Fruit fly (Drosophila melanogaster) whole organism, embryonic: ENCODE results near the gene CG16813.

Experiments used
- Awh ChIP-seq: fragments of 200-800 bp; sonication (Bioruptor generic); IDR thresholded peaks from 2 replicates; pipeline ENCODE4, ENCODE4 v1.3.6; 2022; ENCODE audit warnings: missing biosample characterization, missing genetic modification characterization
- CG12299 ChIP-seq: fragments of 200-800 bp; sonication (Bioruptor generic); optimal IDR thresholded peaks from 2 replicates; lab custom pipeline; 2018; ENCODE audit warnings: missing biosample characterization, mild to moderate bottlenecking, missing genetic modification characterization
- CG14014 ChIP-seq: fragments of 200-800 bp; sonication (Bioruptor generic); IDR thresholded peaks from 2 replicates; pipeline ENCODE4 v1.3.6; 2022; ENCODE audit warnings: missing biosample characterization, missing genetic modification characterization
- CG1602 ChIP-seq: fragments of 200-800 bp; sonication (Bioruptor generic); optimal IDR thresholded peaks from 3 replicates; lab custom pipeline; 2016; ENCODE audit warnings: missing biosample characterization, missing genetic modification characterization
- CG16779 ChIP-seq: fragments of 200-800 bp; sonication (Bioruptor generic); IDR thresholded peaks from 2 replicates; pipeline ENCODE4 v1.3.6; 2022; ENCODE audit warnings: missing biosample characterization, missing genetic modification characterization
- CG18011 ChIP-seq: fragments of 200-800 bp; sonication (Bioruptor generic); optimal IDR thresholded peaks from 2 replicates; lab custom pipeline; 2017; ENCODE audit warnings: missing biosample characterization, missing genetic modification characterization, mild to moderate bottlenecking, moderate library complexity, missing genotype
- CG2120 ChIP-seq: fragments of 200-800 bp; sonication (Bioruptor generic); optimal IDR thresholded peaks from 3 replicates; lab custom pipeline; 2016; ENCODE audit warnings: missing biosample characterization, missing genetic modification characterization
- CG2678 ChIP-seq: fragments of 200-800 bp; sonication (Bioruptor generic); optimal IDR thresholded peaks from 3 replicates; lab custom pipeline; 2019; ENCODE audit warnings: missing biosample characterization, mild to moderate bottlenecking, missing genetic modification characterization, moderate library complexity
- CG30403 ChIP-seq: fragments of 200-800 bp; sonication (Bioruptor generic); optimal IDR thresholded peaks from 3 replicates; lab custom pipeline; 2016; ENCODE audit warnings: missing biosample characterization, missing genetic modification characterization
- CG33213 ChIP-seq: fragments of 200-800 bp; sonication (Bioruptor generic); optimal IDR thresholded peaks from 3 replicates; lab custom pipeline; 2016; ENCODE audit warnings: missing biosample characterization, missing genetic modification characterization
- CG4617 ChIP-seq: fragments of 200-800 bp; sonication (Bioruptor generic); optimal IDR thresholded peaks from 3 replicates; lab custom pipeline; 2016; ENCODE audit warnings: missing biosample characterization, missing genetic modification characterization, borderline replicate concordance
- CG4707 ChIP-seq: fragments of 200-800 bp; sonication (Bioruptor generic); optimal IDR thresholded peaks from 2 replicates; lab custom pipeline; 2018; ENCODE audit warnings: missing biosample characterization, mild to moderate bottlenecking, missing genetic modification characterization, moderate library complexity
- CG4854 ChIP-seq: fragments of 200-800 bp; sonication (Bioruptor generic); optimal IDR thresholded peaks from 2 replicates; lab custom pipeline; 2016; ENCODE audit warnings: missing biosample characterization, missing genetic modification characterization, inconsistent platforms
- CG6689 ChIP-seq: fragments of 200-800 bp; sonication (Bioruptor generic); IDR thresholded peaks from 2 replicates; pipeline ENCODE4 v1.3.6; 2022; ENCODE audit warnings: missing biosample characterization, missing genetic modification characterization
- CG8924 ChIP-seq: fragments of 200-800 bp; optimal IDR thresholded peaks from 3 replicates; lab custom pipeline; 2019; ENCODE audit warnings: missing biosample characterization, mild to moderate bottlenecking, missing genetic modification characterization, moderate library complexity
- CG9437 ChIP-seq: fragments of 200-800 bp; sonication (Bioruptor generic); optimal IDR thresholded peaks from 2 replicates; lab custom pipeline; 2018; ENCODE audit warnings: missing biosample characterization, mild to moderate bottlenecking, missing genetic modification characterization
- D19A ChIP-seq: fragments of 200-800 bp; optimal IDR thresholded peaks from 3 replicates; lab custom pipeline; 2019; ENCODE audit warnings: missing biosample characterization, mild to moderate bottlenecking, missing genetic modification characterization, moderate library complexity
- Dbx ChIP-seq: fragments of 200-800 bp; sonication (Bioruptor generic); IDR thresholded peaks from 3 replicates; pipeline ENCODE4 v1.3.6; 2022; ENCODE audit warnings: missing biosample characterization, missing genetic modification characterization
- Doc2 ChIP-seq: fragments of 200-800 bp; sonication (Bioruptor generic); IDR thresholded peaks from 2 replicates; pipeline ENCODE4 v1.3.6; 2022; ENCODE audit warnings: missing biosample characterization, missing genetic modification characterization
- Elba2 ChIP-seq: fragments of 200-800 bp; sonication (Bioruptor generic); optimal IDR thresholded peaks from 3 replicates; lab custom pipeline; 2016; ENCODE audit warnings: missing biosample characterization, missing genetic modification characterization
- Ets65A ChIP-seq: fragments of 200-800 bp; sonication (Bioruptor generic); peaks from one replicate; lab custom pipeline; 2016; ENCODE audit warnings: missing biosample characterization, missing genetic modification characterization
- Gug ChIP-seq: fragments of 200-800 bp; sonication (Bioruptor generic); IDR thresholded peaks from 4 replicates; pipeline ENCODE4 v1.3.6; 2022; ENCODE audit warnings: missing biosample characterization, missing genetic modification characterization
- H2.0 ChIP-seq: fragments of 200-800 bp; sonication (Bioruptor generic); IDR thresholded peaks from 2 replicates; pipeline ENCODE4 v1.3.6; 2022; ENCODE audit warnings: missing biosample characterization, missing genetic modification characterization
- Hmr ChIP-seq: fragments of 200-800 bp; sonication (Bioruptor generic); optimal IDR thresholded peaks from 3 replicates; lab custom pipeline; 2017; ENCODE audit warnings: mild to moderate bottlenecking, missing biosample characterization, missing genetic modification reagents, missing genetic modification characterization
- MBD-R2 ChIP-seq: fragments of 200-800 bp; sonication (Bioruptor generic); IDR thresholded peaks from 2 replicates; pipeline ENCODE4 v1.3.6; 2022; ENCODE audit warnings: missing biosample characterization, missing genetic modification characterization
- MESR4 ChIP-seq: fragments of 200-800 bp; sonication (Bioruptor generic); optimal IDR thresholded peaks from 2 replicates; lab custom pipeline; 2018; ENCODE audit warnings: missing biosample characterization, mild to moderate bottlenecking, missing genetic modification characterization, moderate library complexity
- Med ChIP-seq: fragments of 200-800 bp; sonication (Bioruptor generic); peaks from one replicate; lab custom pipeline; 2016; ENCODE audit warnings: missing biosample characterization, missing genetic modification characterization, mild to moderate bottlenecking, inconsistent platforms, moderate library complexity
- Poxn ChIP-seq: fragments of 200-800 bp; sonication (Bioruptor generic); IDR thresholded peaks from 2 replicates; pipeline ENCODE4 v1.3.6; 2022; ENCODE audit warnings: missing biosample characterization, missing genetic modification characterization
- YL-1 ChIP-seq: fragments of 200-800 bp; sonication (Bioruptor generic); optimal IDR thresholded peaks from 3 replicates; lab custom pipeline; 2017; ENCODE audit warnings: missing biosample characterization, mild to moderate bottlenecking, missing genetic modification characterization
- amos ChIP-seq: fragments of 200-800 bp; sonication (Bioruptor generic); IDR thresholded peaks from 2 replicates; pipeline ENCODE4 v1.3.6; 2022; ENCODE audit warnings: missing biosample characterization, missing genetic modification characterization; ENCODE audit not compliant: partially characterized antibody
- bsh ChIP-seq, 2 experiments: fragments of 200-800 bp; sonication (Bioruptor generic); optimal IDR thresholded peaks; 2 replicates each; lab custom pipeline; 2017 to 2018; ENCODE audit warnings: mild to moderate bottlenecking in 2 of 2, missing biosample characterization in 2 of 2, missing genetic modification characterization in 2 of 2, moderate library complexity in 1 of 2
- btn ChIP-seq: fragments of 200-800 bp; sonication (Bioruptor generic); optimal IDR thresholded peaks from 2 replicates; lab custom pipeline; 2016; ENCODE audit warnings: missing biosample characterization, missing genetic modification characterization
- dysf ChIP-seq: fragments of 200-800 bp; sonication (Bioruptor generic); IDR thresholded peaks from 3 replicates; pipeline ENCODE4 v1.3.6; 2022; ENCODE audit warnings: missing biosample characterization, missing genetic modification characterization
- ewg ChIP-seq: fragments of 200-800 bp; sonication (Bioruptor generic); optimal IDR thresholded peaks from 3 replicates; lab custom pipeline; 2017; ENCODE audit warnings: mild to moderate bottlenecking, missing biosample characterization, missing genetic modification reagents, missing genetic modification characterization
- fd102C ChIP-seq: fragments of 200-800 bp; sonication (Bioruptor generic); optimal IDR thresholded peaks from 2 replicates; lab custom pipeline; 2018; ENCODE audit warnings: missing biosample characterization, mild to moderate bottlenecking, missing genetic modification characterization, moderate library complexity
- fu2 ChIP-seq: fragments of 200-800 bp; sonication (Bioruptor generic); optimal IDR thresholded peaks from 2 replicates; lab custom pipeline; 2016; ENCODE audit warnings: missing biosample characterization, missing genetic modification characterization
- kni ChIP-seq: fragments of 200-800 bp; sonication (Bioruptor generic); optimal IDR thresholded peaks from 3 replicates; lab custom pipeline; 2017; ENCODE audit warnings: mild to moderate bottlenecking, missing biosample characterization, missing genetic modification reagents, missing genetic modification characterization
- mld ChIP-seq: fragments of 200-800 bp; sonication (Bioruptor generic); IDR thresholded peaks from 3 replicates; pipeline ENCODE4 v1.3.6; 2022; ENCODE audit warnings: missing biosample characterization, missing genetic modification characterization; ENCODE audit not compliant: partially characterized antibody
- nerfin-2 ChIP-seq: fragments of 200-800 bp; sonication (Bioruptor generic); IDR thresholded peaks from 2 replicates; pipeline ENCODE4 v1.3.6; 2022; ENCODE audit warnings: missing biosample characterization, missing genetic modification characterization; ENCODE audit not compliant: partially characterized antibody
- odd ChIP-seq: fragments of 200-800 bp; sonication (Bioruptor generic); optimal IDR thresholded peaks from 2 replicates; lab custom pipeline; 2017; ENCODE audit warnings: missing biosample characterization, mild to moderate bottlenecking, missing genetic modification characterization
- pan ChIP-seq, 4 experiments: fragments of >200 bp in 3 of 4; fragments of 200-800 bp in 1 of 4; sonication (Bioruptor generic) in 1 of 4; optimal IDR thresholded peaks in 3 of 4; IDR thresholded peaks in 1 of 4; 2 replicates each; pipeline versions ENCODE4 v1.3.6 to Lab custom; 2017 to 2022; ENCODE audit warnings: missing biosample characterization in 2 of 4, missing genetic modification characterization in 2 of 4, mixed read lengths in 1 of 4
- run ChIP-seq: fragments of 200-800 bp; sonication (Bioruptor generic); optimal IDR thresholded peaks from 3 replicates; lab custom pipeline; 2018; ENCODE audit warnings: missing biosample characterization, mild to moderate bottlenecking, missing genetic modification characterization
- schlank ChIP-seq: fragments of 200-800 bp; sonication (Bioruptor generic); optimal IDR thresholded peaks from 2 replicates; lab custom pipeline; 2018; ENCODE audit warnings: missing biosample characterization, mild to moderate bottlenecking, missing genetic modification characterization
- tll ChIP-seq, 2 experiments: fragments of 200-800 bp in 1 of 2; fragments of >200 bp in 1 of 2; sonication (Bioruptor generic) in 1 of 2; optimal IDR thresholded peaks; 2 replicates each; lab custom pipeline; 2017 to 2019; ENCODE audit warnings: missing biosample characterization in 2 of 2, missing genetic modification characterization in 2 of 2, mild to moderate bottlenecking in 1 of 2, moderate library complexity in 1 of 2
- trem ChIP-seq: fragments of 200-800 bp; optimal IDR thresholded peaks from 3 replicates; lab custom pipeline; 2019; ENCODE audit warnings: missing biosample characterization, mild to moderate bottlenecking, missing genetic modification characterization, moderate library complexity
- vnd ChIP-seq: fragments of 200-800 bp; sonication (Bioruptor generic); IDR thresholded peaks from 3 replicates; pipeline ENCODE4 v1.3.6; 2022; ENCODE audit warnings: missing biosample characterization, missing genetic modification characterization; ENCODE audit not compliant: partially characterized antibody

CG16813 gene

dm6 chr2L:13191894-13192293, 35.4 kb upstream of the CG16813 start, which contains the start of the genes CG16974 and Edem2 (continued):
- TF ChIP-seq kni, result no peak
- no peak for TF ChIP-seq Hmr (GFP tag; lab: Kevin White, UChicago)
- peak; percentile 80 for TF ChIP-seq CG2120
- no peak for TF ChIP-seq D19A (tag; lab: Kevin White, UChicago)
- TF ChIP-seq, all 482 proteins: peak for 217

- TF ChIP-seq Med (peak; percentile 65), CG8924 (tag; lab: Kevin White, UChicago) (no peak), nerfin-2 (no peak), Dbx (GFP tag; lab: Robert Waterston, UW) (0 out of 3 replicates have a peak, but pooled peaks have one; percentile 13), Ets65A (GFP tag; lab: Kevin White, UChicago) (peak; percentile 93)
These were observed 31.5 kb upstream of the CG16813 start for dm6 chr2L:13195822-13196221.

DNA sequence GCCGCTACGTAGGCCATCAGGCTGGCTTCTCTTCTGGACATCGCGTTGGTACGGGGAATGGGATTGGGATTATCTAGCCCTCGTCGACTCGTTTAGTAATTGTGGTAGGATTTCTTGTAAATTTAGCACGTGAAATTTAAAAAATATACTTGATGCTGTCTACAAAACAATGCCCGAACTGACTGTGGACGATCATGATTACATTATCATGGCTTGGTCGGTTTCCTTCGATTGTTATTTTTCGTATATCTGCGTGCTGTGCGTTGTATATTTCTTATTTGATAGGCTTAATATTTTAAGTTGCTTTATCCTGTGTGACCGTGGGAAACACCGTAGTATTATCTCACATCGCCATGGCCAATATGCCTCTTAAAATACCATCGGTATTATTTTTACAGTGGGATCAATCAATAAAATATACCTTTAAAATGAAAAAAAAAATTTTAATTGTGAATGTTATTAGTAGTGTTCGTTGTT, 24.3 kb upstream of the CG16813 start, which contains the start of gene CG16972:
Gene CG16972 (minus strand): TSS at position 336 of the 477 bp plus-strand sequence.
- TF ChIP-seq Doc2 (GFP tag; lab: Robert Waterston, UW) (no peak), bsh (GFP tag; optimal IDR thresholded peaks at IDR 0.05; lab: Kevin White, UChicago) (no peak), Gug (GFP tag; lab: Robert Waterston, UW) (no peak), odd (no peak), trem (tag; lab: Kevin White, UChicago) (peak; percentile 43), MBD-R2 (GFP tag; lab: Robert Waterston, UW) (peak; percentile 44), CG4707 (GFP tag; lab: Kevin White, UChicago) (peak; percentile 89), CG12299 (tag; lab: Kevin White, UChicago) (peak; percentile 40), D19A (tag; lab: Kevin White, UChicago) (no peak), CG18011 (GFP tag; lab: Kevin White, UChicago) (no peak), Awh (GFP tag; lab: Robert Waterston, UW) (0 out of 2 replicates have a peak, but pooled peaks have one; percentile 9), run (tag; lab: Kevin White, UChicago) (no peak), mld (0 out of 3 replicates have a peak, but pooled peaks have one; percentile 29), CG4617 (GFP tag; lab: Kevin White, UChicago) (peak; percentile 71), fd102C (no peak), CG9437 (GFP tag; lab: Kevin White, UChicago) (peak; percentile 29), CG6689 (GFP tag; lab: Robert Waterston, UW) (0 out of 2 replicates have a peak, but pooled peaks have one; percentile 12), vnd (GFP tag; lab: Robert Waterston, UW) (no peak), dysf (peak; percentile 40; the same call in 1 of the 3 replicates), MESR4 (peak; percentile 64), CG14014 (0 out of 2 replicates have a peak, but pooled peaks have one; percentile 13), CG33213 (GFP tag; lab: Kevin White, UChicago) (no peak), Elba2 (peak; percentile 30), CG30403 (peak; percentile 50), CG4854 (GFP tag; lab: Kevin White, UChicago) (no peak), schlank (tag; lab: Kevin White, UChicago) (no peak), H2.0 (no peak), tll (GFP tag; optimal IDR thresholded peaks at IDR 0.05; lab: Kevin White, UChicago) (no peak), CG16779 (GFP tag; lab: Robert Waterston, UW) (no peak), btn (no peak), YL-1 (GFP tag; lab: Kevin White, UChicago) (peak; percentile 5), CG1602 (no peak), CG2678 (tag; lab: Kevin White, UChicago) (no peak), pan (optimal IDR thresholded peaks at IDR 0.05; lab: Kevin White, UChicago) (no peak), pan (GFP tag; optimal IDR thresholded peaks at IDR 0.05 in 1 of 2, IDR thresholded peaks at IDR 0.05 in 1 of 2) (peak in 1 of 2 experiments; percentile 53), Poxn (GFP tag; lab: Robert Waterston, UW) (no peak), amos (GFP tag; lab: Robert Waterston, UW) (0 out of 2 replicates have a peak, but pooled peaks have one; percentile 9), fu2 (no peak), ewg (no peak)
